Worm (Caenorhabditis elegans) whole organism, L1 larva: ENCODE results near the gene pxmp-4.
A peak's percentile ranks its signal among the peaks of the same experiment; 100 is the strongest.

ENCODE experiments used
- C04F5.9 ChIP-seq: sonication (generic microtip); optimal IDR thresholded peaks from 2 replicates; lab custom pipeline; 2016; ENCODE audit warnings: missing genetic modification characterization, missing compliant biosample characterization
- aha-1 ChIP-seq: fragments of 150-350 bp; optimal IDR thresholded peaks from 2 replicates; lab custom pipeline; 2014; ENCODE audit warnings: missing biosample characterization, missing genetic modification characterization
- ama-1 ChIP-seq: fragments of 150-350 bp; optimal IDR thresholded peaks from 2 replicates; lab custom pipeline; 2014
- blmp-1 ChIP-seq: fragments of 150-350 bp; optimal IDR thresholded peaks from 2 replicates; lab custom pipeline; 2014; ENCODE audit warnings: missing biosample characterization, missing genetic modification characterization
- ceh-63 ChIP-seq: fragments of 200-800 bp; sonication (Bioruptor generic); optimal IDR thresholded peaks from 2 replicates; lab custom pipeline; 2018; ENCODE audit warnings: mild to moderate bottlenecking, missing genetic modification characterization, missing compliant biosample characterization
- ceh-8 ChIP-seq: fragments of 200-800 bp; sonication (Bioruptor generic); optimal IDR thresholded peaks from 2 replicates; lab custom pipeline; 2018; ENCODE audit warnings: mild to moderate bottlenecking, missing genetic modification characterization, moderate library complexity, missing compliant biosample characterization
- ceh-88 ChIP-seq: fragments of 200-800 bp; sonication (Bioruptor generic); IDR thresholded peaks from 2 replicates; pipeline ENCODE4 v1.3.6; 2022; ENCODE audit warnings: missing genetic modification characterization, missing compliant biosample characterization
- dpl-1 ChIP-seq, 3 experiments: fragments of 150-350 bp in 2 of 3; sonication (generic microtip) in 1 of 3; optimal IDR thresholded peaks; 2 replicates each; lab custom pipeline; 2014 to 2017; ENCODE audit warnings: missing biosample characterization in 3 of 3, missing genetic modification characterization in 3 of 3, missing genetic modification reagents in 3 of 3
- dsc-1 ChIP-seq: sonication (generic microtip); optimal IDR thresholded peaks from 2 replicates; lab custom pipeline; 2016; ENCODE audit warnings: mild to moderate bottlenecking, missing genetic modification characterization, missing compliant biosample characterization
- efl-1 ChIP-seq, 4 experiments: fragments of 150-350 bp; optimal IDR thresholded peaks in 3 of 4; peaks in 1 of 4; 1 replicate in 1 of 4; 2 replicates in 3 of 4; lab custom pipeline; 2014; ENCODE audit warnings: missing biosample characterization in 2 of 4, missing genetic modification characterization in 2 of 4, missing genetic modification reagents in 2 of 4
- elt-2 ChIP-seq: sonication (generic microtip); optimal IDR thresholded peaks from 2 replicates; lab custom pipeline; 2016; ENCODE audit warnings: missing genetic modification characterization, mild to moderate bottlenecking, inconsistent platforms, missing compliant biosample characterization, missing genetic modification reagents
- elt-3 ChIP-seq, 6 experiments: fragments of 150-350 bp in 1 of 6; sonication (generic microtip); optimal IDR thresholded peaks; 2 replicates each; lab custom pipeline; 2017 to 2018; ENCODE audit warnings: missing biosample characterization in 6 of 6, missing genetic modification characterization in 6 of 6, inconsistent platforms in 1 of 6
- ets-5 ChIP-seq: fragments of 200-800 bp; sonication (Bioruptor generic); IDR thresholded peaks from 2 replicates; pipeline ENCODE4 v1.3.6; 2022; ENCODE audit warnings: missing genetic modification characterization, missing compliant biosample characterization
- fkh-4 ChIP-seq: sonication (generic microtip); optimal IDR thresholded peaks from 2 replicates; lab custom pipeline; 2016; ENCODE audit warnings: missing compliant biosample characterization, missing genetic modification characterization, borderline replicate concordance
- fos-1 ChIP-seq: fragments of 150-350 bp; optimal IDR thresholded peaks from 2 replicates; lab custom pipeline; 2014; ENCODE audit warnings: missing biosample characterization, missing genetic modification characterization
- grh-1 ChIP-seq: fragments of 200-800 bp; sonication (Bioruptor generic); IDR thresholded peaks from 2 replicates; pipeline ENCODE4 v1.3.6; 2022; ENCODE audit warnings: missing genetic modification reagents, missing genetic modification characterization, missing compliant biosample characterization
- lin-14 ChIP-seq: fragments of 200-800 bp; sonication (Bioruptor generic); optimal IDR thresholded peaks from 2 replicates; lab custom pipeline; 2018; ENCODE audit warnings: mild to moderate bottlenecking, missing genetic modification characterization, moderate library complexity, missing compliant biosample characterization
- lin-15B ChIP-seq: fragments of 150-350 bp; sonication (generic microtip); optimal IDR thresholded peaks from 3 replicates; lab custom pipeline; 2014; ENCODE audit warnings: missing biosample characterization, missing genetic modification characterization
- lin-35 ChIP-seq, 2 experiments: fragments of 150-350 bp; optimal IDR thresholded peaks; 2 replicates each; lab custom pipeline; 2014; ENCODE audit warnings: missing biosample characterization in 2 of 2, missing genetic modification characterization in 2 of 2, missing genetic modification reagents in 2 of 2
- lin-39 ChIP-seq: fragments of 150-350 bp; optimal IDR thresholded peaks from 2 replicates; lab custom pipeline; 2014; ENCODE audit warnings: missing biosample characterization, missing genetic modification reagents, missing genetic modification characterization
- lsy-2 ChIP-seq, 2 experiments: fragments of 150-350 bp; optimal IDR thresholded peaks; 2 replicates each; lab custom pipeline; 2014; ENCODE audit warnings: missing biosample characterization in 2 of 2, missing genetic modification characterization in 2 of 2
- nhr-19 ChIP-seq: fragments of 200-800 bp; sonication (Bioruptor generic); conservative IDR thresholded peaks from 2 replicates; pipeline ENCODE4 v1.3.6; 2022; ENCODE audit warnings: missing genetic modification characterization, missing compliant biosample characterization
- nhr-20 ChIP-seq: sonication (generic microtip); optimal IDR thresholded peaks from 2 replicates; lab custom pipeline; 2016; ENCODE audit warnings: mild to moderate bottlenecking, missing genetic modification characterization, missing compliant biosample characterization
- nhr-47 ChIP-seq: sonication (generic microtip); optimal IDR thresholded peaks from 2 replicates; lab custom pipeline; 2016; ENCODE audit warnings: mild to moderate bottlenecking, missing genetic modification characterization, moderate library complexity, missing compliant biosample characterization
- nhr-71 ChIP-seq: sonication (generic microtip); optimal IDR thresholded peaks from 2 replicates; lab custom pipeline; 2016; ENCODE audit warnings: mild to moderate bottlenecking, missing genetic modification characterization, moderate library complexity, missing compliant biosample characterization
- nhr-76 ChIP-seq: sonication (generic microtip); optimal IDR thresholded peaks from 2 replicates; lab custom pipeline; 2017; ENCODE audit warnings: missing biosample characterization, missing genetic modification characterization
- nhr-84 ChIP-seq: sonication (generic microtip); optimal IDR thresholded peaks from 2 replicates; lab custom pipeline; 2017; ENCODE audit warnings: missing biosample characterization, missing genetic modification characterization
- nhr-85 ChIP-seq: sonication (generic microtip); peaks from one replicate; lab custom pipeline; 2016; ENCODE audit warnings: missing genetic modification characterization, inconsistent platforms, missing compliant biosample characterization
- nhr-90 ChIP-seq: sonication (generic microtip); optimal IDR thresholded peaks from 2 replicates; lab custom pipeline; 2016; ENCODE audit warnings: mild to moderate bottlenecking, missing genetic modification characterization, missing compliant biosample characterization; ENCODE audit not compliant: poor library complexity
- pag-3 ChIP-seq: sonication (generic microtip); optimal IDR thresholded peaks from 2 replicates; lab custom pipeline; 2017; ENCODE audit warnings: missing genetic modification characterization, mild to moderate bottlenecking, missing compliant biosample characterization, antibody characterized with exemption, borderline replicate concordance; ENCODE audit not compliant: insufficient read depth
- pqm-1 ChIP-seq: sonication (generic microtip); optimal IDR thresholded peaks from 3 replicates; lab custom pipeline; 2017; ENCODE audit warnings: missing biosample characterization, missing genetic modification characterization
- rnt-1 ChIP-seq: sonication (generic microtip); optimal IDR thresholded peaks from 2 replicates; lab custom pipeline; 2016; ENCODE audit warnings: mild to moderate bottlenecking, missing genetic modification characterization, moderate library complexity, missing compliant biosample characterization
- snu-23 ChIP-seq: sonication (generic microtip); optimal IDR thresholded peaks from 2 replicates; lab custom pipeline; 2016; ENCODE audit warnings: missing genetic modification characterization, missing compliant biosample characterization
- swsn-7 ChIP-seq: sonication (generic microtip); optimal IDR thresholded peaks from 2 replicates; lab custom pipeline; 2016; ENCODE audit warnings: missing genetic modification characterization, missing compliant biosample characterization
- tbx-2 ChIP-seq: sonication (generic microtip); optimal IDR thresholded peaks from 2 replicates; lab custom pipeline; 2016; ENCODE audit warnings: missing genetic modification characterization, missing compliant biosample characterization
- tlp-1 ChIP-seq: fragments of 150-350 bp; optimal IDR thresholded peaks from 2 replicates; lab custom pipeline; 2014; ENCODE audit warnings: missing biosample characterization, missing genetic modification characterization
- unc-130 ChIP-seq: fragments of 150-350 bp; optimal IDR thresholded peaks from 2 replicates; lab custom pipeline; 2017; ENCODE audit warnings: missing biosample characterization, missing genetic modification characterization, inconsistent platforms
- unc-30 ChIP-seq: sonication (generic microtip); optimal IDR thresholded peaks from 2 replicates; lab custom pipeline; 2017; ENCODE audit warnings: missing biosample characterization, missing genetic modification characterization
- unc-62 ChIP-seq: fragments of 150-350 bp; optimal IDR thresholded peaks from 2 replicates; lab custom pipeline; 2014; ENCODE audit warnings: missing biosample characterization, missing genetic modification reagents, missing genetic modification characterization
- unc-86 ChIP-seq: sonication (generic microtip); optimal IDR thresholded peaks from 2 replicates; lab custom pipeline; 2016; ENCODE audit warnings: missing genetic modification characterization, missing compliant biosample characterization

pxmp-4 gene

ce11 chrIV:322497-322896 is 14.5 kb downstream of the pxmp-4 start, which contains the start of gene grl-26 (continued):
- TF ChIP-seq tlp-1 (tag; lab: Kevin White, UChicago) = no peak
- peak; percentile 20 for TF ChIP-seq swsn-7 (tag; lab: Kevin White, UChicago)
- TF ChIP-seq unc-86 = no peak
- TF ChIP-seq ets-5 (GFP tag; lab: Robert Waterston, UW) = no peak
- peak; percentile 68 for TF ChIP-seq nhr-85 (tag; lab: Kevin White, UChicago)
- TF ChIP-seq dsc-1 (tag; lab: Kevin White, UChicago) = no peak
- TF ChIP-seq nhr-84 (tag; lab: Kevin White, UChicago) = no peak
- TF ChIP-seq ama-1 (lab: Kevin White, UChicago) = no peak
- no peak for TF ChIP-seq ceh-63 (GFP tag; lab: Kevin White, UChicago)

- TF ChIP-seq elt-2 (tag; lab: Kevin White, UChicago) (peak; percentile 41), unc-30 (tag; lab: Kevin White, UChicago) (no peak)
Observed at ce11 chrIV:320380-320779, 16.6 kb downstream of the pxmp-4 start, which contains the start of gene dsc-4. Gene dsc-4 (minus strand): TSS chrIV:320544.

ce11 chrIV:319654-320053 is 17.3 kb downstream of the pxmp-4 start:
- TF ChIP-seq fos-1 (tag; lab: Kevin White, UChicago) = no peak
- TF ChIP-seq pag-3 (tag; lab: Kevin White, UChicago) = no peak
- no peak for TF ChIP-seq lin-15B (tag; lab: Kevin White, UChicago)
- TF ChIP-seq ceh-8 (GFP tag; lab: Kevin White, UChicago) = no peak
- TF ChIP-seq blmp-1 = no peak
- no peak for TF ChIP-seq nhr-76
- no peak for TF ChIP-seq fkh-4 (tag; lab: Kevin White, UChicago)
- TF ChIP-seq unc-62 = no peak
- peak; percentile 66 for TF ChIP-seq elt-2 (tag; lab: Kevin White, UChicago)

ce11 chrIV:314475-314874 is 22.5 kb downstream of the pxmp-4 start:
- no peak for TF ChIP-seq C04F5.9
- TF ChIP-seq aha-1 (tag; lab: Kevin White, UChicago) = no peak
- peak; percentile 54 for TF ChIP-seq rnt-1 (tag; lab: Kevin White, UChicago)

- no peak for TF ChIP-seq ceh-88 (GFP tag; lab: Robert Waterston, UW)
Observed at ce11 chrIV:313615-314014, 23.4 kb downstream of the pxmp-4 start, which contains the start of gene snai-1. Gene snai-1 (minus strand): TSS chrIV:313715.

- no peak for TF ChIP-seq lin-39 (tag; lab: Kevin White, UChicago)
- TF ChIP-seq lin-14 (GFP tag; lab: Kevin White, UChicago) = peak; percentile 66
- TF ChIP-seq elt-3 (tag; optimal IDR thresholded peaks at IDR 0.05; lab: Kevin White, UChicago) = peak in 2 of 6 experiments; percentile 84 to 91
- no peak for TF ChIP-seq unc-62
- TF ChIP-seq snu-23 (GFP tag; lab: Kevin White, UChicago) = peak; percentile 51
- TF ChIP-seq dsc-1 (tag; lab: Kevin White, UChicago) = no peak
- TF ChIP-seq nhr-90 (tag; lab: Kevin White, UChicago) = peak; percentile 46
- TF ChIP-seq grh-1 = peak; percentile 51
- TF ChIP-seq ama-1 (lab: Kevin White, UChicago) = no peak
- peak; percentile 61 for TF ChIP-seq nhr-71 (tag; lab: Kevin White, UChicago)
- peak; percentile 71 for TF ChIP-seq nhr-20 (tag; lab: Kevin White, UChicago)
- TF ChIP-seq pqm-1 = no peak
- TF ChIP-seq nhr-19 (GFP tag; lab: Robert Waterston, UW) = peak; percentile 52
- peak; percentile 76 for TF ChIP-seq tbx-2 (tag; lab: Kevin White, UChicago)
- TF ChIP-seq unc-130 (tag; lab: Kevin White, UChicago) = no peak
- TF ChIP-seq nhr-47 (tag; lab: Kevin White, UChicago) = peak; percentile 35
- peak; percentile 57 for TF ChIP-seq blmp-1
- TF ChIP-seq dpl-1 (GFP tag; optimal IDR thresholded peaks at IDR 0.05; lab: Kevin White, UChicago) = peak in 1 of 3 experiments; percentile 2
- TF ChIP-seq nhr-85 (tag; lab: Kevin White, UChicago) = peak; percentile 93
- peak in 1 of 2 experiments; percentile 18 for TF ChIP-seq lsy-2 (tag; optimal IDR thresholded peaks at IDR 0.05; lab: Kevin White, UChicago)
- TF ChIP-seq efl-1 (optimal IDR thresholded peaks at IDR 0.05; lab: Kevin White, UChicago) = no peak
- peak in 1 of 2 experiments; percentile 34 for TF ChIP-seq efl-1 (GFP tag; optimal IDR thresholded peaks at IDR 0.05 in 1 of 2; lab: Kevin White, UChicago)
- peak in 1 of 2 experiments; percentile 74 for TF ChIP-seq lin-35 (GFP tag; optimal IDR thresholded peaks at IDR 0.05; lab: Kevin White, UChicago)
- TF ChIP-seq, all 84 proteins: peak for 16
Observed at ce11 chrIV:309526-309925, 27.5 kb downstream of the pxmp-4 start.
